Fruit fly (Drosophila melanogaster) S2 (cell line): ENCODE data around the gene AIF.

Source experiments
- CG8478 ChIP-seq: fragments of >200 bp; optimal IDR thresholded peaks from 2 replicates; lab custom pipeline; 2018
- CTCF ChIP-seq, 2 experiments: fragments of >200 bp; optimal IDR thresholded peaks; 2 replicates each; lab custom pipeline; 2018

dm6 chr2L:2182735-2183340, 31.3 kb downstream of the AIF start:
- no peak for TF ChIP-seq CG8478 (lab: Kevin White, UChicago)
- no peak for TF ChIP-seq CTCF (optimal IDR thresholded peaks at IDR 0.05; lab: Kevin White, UChicago)
